Worm (Caenorhabditis elegans) whole organism, mixed stage, embryonic: ENCODE data around the gene rps-16.

Experiments used
- blmp-1 ChIP-seq: fragments of 150-350 bp; optimal IDR thresholded peaks from 2 replicates; lab custom pipeline; 2014; ENCODE audit warnings: missing biosample characterization, missing genetic modification characterization
- ceh-83 ChIP-seq: fragments of 200-800 bp; sonication (Bioruptor generic); optimal IDR thresholded peaks from 2 replicates; lab custom pipeline; 2018; ENCODE audit warnings: mild to moderate bottlenecking, missing genetic modification characterization, missing compliant biosample characterization
- elt-3 ChIP-seq: fragments of 150-350 bp; optimal IDR thresholded peaks from 2 replicates; lab custom pipeline; 2014; ENCODE audit warnings: missing biosample characterization, missing genetic modification characterization
- lin-13 ChIP-seq: fragments of 150-350 bp; optimal IDR thresholded peaks from 2 replicates; lab custom pipeline; 2014; ENCODE audit warnings: missing biosample characterization, missing genetic modification characterization
- lin-32 ChIP-seq: fragments of 200-800 bp; sonication (Bioruptor generic); optimal IDR thresholded peaks from 2 replicates; lab custom pipeline; 2018; ENCODE audit warnings: mild to moderate bottlenecking, missing genetic modification characterization, missing compliant biosample characterization
- lsy-2 ChIP-seq: fragments of 150-350 bp; optimal IDR thresholded peaks from 2 replicates; lab custom pipeline; 2014; ENCODE audit warnings: missing biosample characterization, missing genetic modification characterization
- nhr-2 ChIP-seq: fragments of 150-350 bp; optimal IDR thresholded peaks from 2 replicates; lab custom pipeline; 2014; ENCODE audit warnings: missing biosample characterization, missing genetic modification characterization
- nhr-76 ChIP-seq: sonication (generic microtip); optimal IDR thresholded peaks from 2 replicates; lab custom pipeline; 2017; ENCODE audit warnings: missing biosample characterization, missing genetic modification characterization
- snpc-4 ChIP-seq: fragments of 150-350 bp; optimal IDR thresholded peaks from 2 replicates; lab custom pipeline; 2014; ENCODE audit warnings: missing biosample characterization, missing genetic modification characterization
- unc-39 ChIP-seq: fragments of 150-350 bp; optimal IDR thresholded peaks from 2 replicates; lab custom pipeline; 2014; ENCODE audit warnings: missing biosample characterization, missing genetic modification characterization
- unc-62 ChIP-seq: fragments of 150-350 bp; optimal IDR thresholded peaks from 2 replicates; lab custom pipeline; 2014; ENCODE audit warnings: missing biosample characterization, missing genetic modification reagents, missing genetic modification characterization
- zip-8 ChIP-seq: fragments of 150-350 bp; optimal IDR thresholded peaks from 2 replicates; lab custom pipeline; 2014; ENCODE audit warnings: missing biosample characterization, missing genetic modification characterization
- ztf-11 ChIP-seq: fragments of 150-350 bp; optimal IDR thresholded peaks from 2 replicates; lab custom pipeline; 2014; ENCODE audit warnings: missing biosample characterization, missing genetic modification characterization

- TF ChIP-seq elt-3 (tag; lab: Kevin White, UChicago) (no peak), ztf-11 (tag; lab: Kevin White, UChicago) (no peak), lin-13 (no peak), unc-62 (GFP tag; lab: Kevin White, UChicago) (no peak), nhr-76 (tag; lab: Kevin White, UChicago) (no peak), snpc-4 (no peak), nhr-2 (no peak), zip-8 (tag; lab: Kevin White, UChicago) (no peak), lsy-2 (no peak), ceh-83 (no peak), unc-39 (tag; lab: Kevin White, UChicago) (no peak), blmp-1 (tag; lab: Kevin White, UChicago) (no peak), lin-32 (GFP tag; lab: Kevin White, UChicago) (no peak)
These were observed 787 bp downstream of the rps-16 start, which contains the start of gene T01C3.11 for ce11 chrV:14999485-15000023.
